Worm (Caenorhabditis elegans) whole organism, midembryonic: Measurements from ENCODE around the gene dsb-2.

Experiments used
- T22C8.4 ChIP-seq: fragments of 200-800 bp; sonication (Bioruptor generic); IDR thresholded peaks from 2 replicates; pipeline ENCODE4 v1.3.6; 2022; ENCODE audit warnings: missing genetic modification characterization, missing compliant biosample characterization
- cog-1 ChIP-seq: sonication (generic microtip); optimal IDR thresholded peaks from 2 replicates; lab custom pipeline; 2016; ENCODE audit warnings: missing genetic modification characterization, missing compliant biosample characterization
- flt-1 ChIP-seq: fragments of 200-800 bp; sonication (Bioruptor generic); IDR thresholded peaks from 2 replicates; pipeline ENCODE4 v1.3.6; 2022; ENCODE audit warnings: missing genetic modification characterization, missing compliant biosample characterization
- klf-2 ChIP-seq: fragments of 200-800 bp; sonication (Bioruptor generic); conservative IDR thresholded peaks from 2 replicates; pipeline ENCODE4 v1.3.6; 2022; ENCODE audit warnings: missing genetic modification reagents, missing genetic modification characterization, missing compliant biosample characterization
- med-1 ChIP-seq: sonication (generic microtip); optimal IDR thresholded peaks from 2 replicates; lab custom pipeline; 2017; ENCODE audit warnings: missing genetic modification characterization, mild to moderate bottlenecking, missing compliant biosample characterization, antibody characterized with exemption, missing genetic modification reagents; ENCODE audit not compliant: insufficient read depth
- ref-1 ChIP-seq: fragments of 200-800 bp; sonication (Bioruptor generic); conservative IDR thresholded peaks from 2 replicates; pipeline ENCODE4 v1.3.6; 2022; ENCODE audit warnings: missing genetic modification reagents, missing genetic modification characterization, missing compliant biosample characterization
- tab-1 ChIP-seq: fragments of 200-800 bp; sonication (Bioruptor generic); IDR thresholded peaks from 2 replicates; pipeline ENCODE4 v1.3.6; 2022; ENCODE audit warnings: missing genetic modification characterization, missing compliant biosample characterization
- ztf-23 ChIP-seq: fragments of 200-800 bp; sonication (Bioruptor generic); IDR thresholded peaks from 2 replicates; pipeline ENCODE4 v1.3.6; 2022; ENCODE audit warnings: missing genetic modification reagents, missing genetic modification characterization, missing compliant biosample characterization
- ztf-29 ChIP-seq: fragments of 200-800 bp; sonication (Bioruptor generic); IDR thresholded peaks from 2 replicates; pipeline ENCODE4 v1.3.6; 2022; ENCODE audit warnings: missing genetic modification reagents, missing genetic modification characterization, missing compliant biosample characterization

The dsb-2 gene

DNA sequence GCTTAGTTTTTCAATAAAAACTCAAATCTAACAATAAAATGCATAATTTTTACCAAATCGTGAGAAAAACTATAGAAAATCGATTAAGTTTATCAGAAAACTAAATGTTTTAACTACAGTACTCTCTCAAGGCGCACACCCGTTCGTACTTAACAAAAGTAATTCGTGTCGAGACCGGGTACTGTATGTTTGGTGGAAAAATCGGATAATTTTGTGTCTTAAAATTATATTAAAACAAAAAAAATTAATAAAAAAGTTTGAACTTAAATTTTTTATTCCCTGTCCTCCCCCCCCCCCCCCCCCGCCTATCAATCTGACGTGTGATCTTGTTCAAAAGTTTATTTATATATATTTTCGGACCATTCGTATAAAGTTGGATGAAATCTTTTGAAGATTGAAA lies 2.6 kb upstream of the dsb-2 start, which contains the start of gene F26H11.4:
F26H11.4 (plus strand) TSS at position 301 of the 400 bp plus-strand sequence.
- no peak for TF ChIP-seq cog-1 (tag; lab: Kevin White, UChicago)
- no peak for TF ChIP-seq ztf-29 (GFP tag; lab: Robert Waterston, UW)
- no peak for TF ChIP-seq flt-1
- no peak for TF ChIP-seq ztf-23
- TF ChIP-seq tab-1 (GFP tag; lab: Robert Waterston, UW): no peak
- no peak for TF ChIP-seq T22C8.4 (GFP tag; lab: Robert Waterston, UW)
- no peak for TF ChIP-seq klf-2
- no peak for TF ChIP-seq med-1 (GFP tag; lab: Kevin White, UChicago)
- TF ChIP-seq ref-1 (GFP tag; lab: Robert Waterston, UW): no peak

ce11 chrII:14413035-14413525 lies 2.2 kb downstream of the dsb-2 start, which contains the start of gene exl-1:
exl-1 (minus strand) TSS chrII:14413475.
- no peak for TF ChIP-seq ref-1 (GFP tag; lab: Robert Waterston, UW)
- TF ChIP-seq klf-2: no peak
- no peak for TF ChIP-seq med-1 (GFP tag; lab: Kevin White, UChicago)
- no peak for TF ChIP-seq ztf-23
- no peak for TF ChIP-seq T22C8.4 (GFP tag; lab: Robert Waterston, UW)
- TF ChIP-seq tab-1 (GFP tag; lab: Robert Waterston, UW): no peak
- TF ChIP-seq cog-1 (tag; lab: Kevin White, UChicago): no peak
- no peak for TF ChIP-seq ztf-29 (GFP tag; lab: Robert Waterston, UW)
- no peak for TF ChIP-seq flt-1

DNA sequence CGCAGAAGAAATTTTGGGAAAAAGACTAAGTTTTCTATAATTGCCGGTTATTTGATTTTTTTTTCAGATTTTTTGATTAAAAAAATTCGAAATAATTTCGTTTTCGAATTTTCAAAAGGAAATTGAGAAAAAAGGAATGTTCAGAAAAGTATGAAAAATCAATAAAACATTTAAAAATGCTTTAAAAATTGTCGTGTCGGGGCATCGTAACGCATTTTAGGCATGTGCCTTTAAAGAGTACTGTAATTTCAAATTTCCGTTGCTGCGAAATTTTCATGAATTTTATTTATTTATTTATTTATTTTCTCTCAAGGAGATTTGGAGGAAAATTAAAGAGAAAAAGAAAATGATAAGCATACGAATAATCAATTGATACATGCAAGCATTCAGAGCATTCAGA lies 2.8 kb downstream of the dsb-2 start:
- no peak for TF ChIP-seq T22C8.4 (GFP tag; lab: Robert Waterston, UW)
- TF ChIP-seq ztf-29 (GFP tag; lab: Robert Waterston, UW): no peak
- no peak for TF ChIP-seq cog-1 (tag; lab: Kevin White, UChicago)
- no peak for TF ChIP-seq ztf-23

DNA sequence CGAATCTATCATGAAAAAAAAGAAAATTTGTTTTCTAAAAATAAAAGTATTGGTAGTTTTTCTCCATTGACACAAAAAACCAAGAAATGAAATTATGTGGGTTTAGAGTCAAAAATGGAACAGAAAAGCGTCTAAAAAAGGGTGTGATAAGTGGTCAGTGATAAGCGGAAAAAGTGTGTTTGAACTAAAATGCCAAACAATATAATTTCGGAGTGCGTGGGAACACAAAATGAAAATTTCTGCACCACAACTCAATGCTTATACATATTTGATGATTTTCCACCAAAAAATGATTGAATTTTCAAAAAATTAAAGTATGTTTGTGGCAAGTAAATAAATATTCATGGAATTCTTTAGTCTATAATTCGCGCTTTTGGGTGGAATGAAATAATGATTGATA lies 4.5 kb downstream of the dsb-2 start:
- no peak for TF ChIP-seq klf-2
- no peak for TF ChIP-seq tab-1 (GFP tag; lab: Robert Waterston, UW)
- TF ChIP-seq T22C8.4 (GFP tag; lab: Robert Waterston, UW): no peak
- no peak for TF ChIP-seq cog-1 (tag; lab: Kevin White, UChicago)
- no peak for TF ChIP-seq flt-1
- no peak for TF ChIP-seq ref-1 (GFP tag; lab: Robert Waterston, UW)
- no peak for TF ChIP-seq ztf-29 (GFP tag; lab: Robert Waterston, UW)
- no peak for TF ChIP-seq ztf-23
- no peak for TF ChIP-seq med-1 (GFP tag; lab: Kevin White, UChicago)

DNA sequence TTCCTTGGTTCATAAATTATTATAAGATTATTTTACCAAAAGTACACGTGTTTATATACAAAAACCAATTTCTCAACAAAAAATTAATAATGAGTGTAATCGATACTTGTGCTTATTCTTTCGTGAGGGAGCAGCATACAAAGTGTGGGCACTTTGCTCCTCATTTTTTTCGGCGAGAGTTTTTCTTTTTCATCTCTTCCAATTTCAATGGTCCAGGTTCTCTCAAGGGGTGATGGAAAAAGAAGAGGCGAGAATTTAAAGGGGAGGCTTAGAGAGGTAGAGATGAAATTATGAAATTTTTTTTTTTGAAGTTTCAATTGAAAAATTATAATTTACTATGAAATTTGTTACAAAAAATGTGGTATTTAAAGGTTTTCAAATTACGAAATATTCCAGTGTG lies 6.1 kb downstream of the dsb-2 start:
- TF ChIP-seq klf-2: no peak
- no peak for TF ChIP-seq ref-1 (GFP tag; lab: Robert Waterston, UW)
- TF ChIP-seq flt-1: no peak
- TF ChIP-seq tab-1 (GFP tag; lab: Robert Waterston, UW): no peak
- no peak for TF ChIP-seq ztf-23
- no peak for TF ChIP-seq cog-1 (tag; lab: Kevin White, UChicago)

- TF ChIP-seq ztf-29 (GFP tag; lab: Robert Waterston, UW): no peak
- no peak for TF ChIP-seq ref-1 (GFP tag; lab: Robert Waterston, UW)
- TF ChIP-seq klf-2: no peak
- TF ChIP-seq flt-1: no peak
- TF ChIP-seq med-1 (GFP tag; lab: Kevin White, UChicago): no peak
- TF ChIP-seq cog-1 (tag; lab: Kevin White, UChicago): no peak
- no peak for TF ChIP-seq ztf-23
- TF ChIP-seq T22C8.4 (GFP tag; lab: Robert Waterston, UW): no peak
- TF ChIP-seq tab-1 (GFP tag; lab: Robert Waterston, UW): no peak
Measured at ce11 chrII:14424791-14425190, 13.9 kb downstream of the dsb-2 start, which contains the start of gene plx-2. plx-2 (minus strand) TSS chrII:14424891.

DNA sequence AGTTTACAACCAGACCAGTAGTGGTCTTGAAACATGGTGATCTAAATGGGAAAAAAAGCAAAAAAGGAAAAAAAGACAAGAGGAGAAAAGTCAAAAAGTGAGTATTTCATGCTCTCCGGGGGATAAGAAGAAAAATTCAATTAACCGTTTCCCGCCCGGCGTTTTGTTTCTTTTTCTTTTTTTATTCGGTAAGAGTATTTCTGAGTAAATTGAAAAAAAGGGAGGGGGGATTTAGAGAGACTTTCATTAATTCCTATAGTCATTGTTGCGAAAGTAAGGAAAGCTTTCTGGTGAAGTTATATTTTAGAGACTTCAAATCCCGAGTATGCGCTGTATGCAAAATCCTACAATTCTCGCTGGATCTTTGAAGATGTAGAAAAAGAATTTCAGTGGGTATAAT lies 16.8 kb downstream of the dsb-2 start:
- TF ChIP-seq ztf-23 (no peak), cog-1 (tag; lab: Kevin White, UChicago) (no peak), ref-1 (GFP tag; lab: Robert Waterston, UW) (no peak), klf-2 (no peak), flt-1 (no peak), med-1 (GFP tag; lab: Kevin White, UChicago) (no peak), ztf-29 (GFP tag; lab: Robert Waterston, UW) (no peak), tab-1 (GFP tag; lab: Robert Waterston, UW) (no peak), T22C8.4 (GFP tag; lab: Robert Waterston, UW) (no peak)

ce11 chrII:14428834-14429233 lies 17.9 kb downstream of the dsb-2 start:
- TF ChIP-seq tab-1 (GFP tag; lab: Robert Waterston, UW) (no peak), ztf-23 (no peak), flt-1 (no peak), klf-2 (no peak), cog-1 (tag; lab: Kevin White, UChicago) (no peak)

ce11 chrII:14432100-14432499 lies 21.2 kb downstream of the dsb-2 start:
- TF ChIP-seq ztf-23 (no peak), tab-1 (GFP tag; lab: Robert Waterston, UW) (no peak), T22C8.4 (GFP tag; lab: Robert Waterston, UW) (no peak), ref-1 (GFP tag; lab: Robert Waterston, UW) (no peak), klf-2 (no peak), med-1 (GFP tag; lab: Kevin White, UChicago) (no peak), cog-1 (tag; lab: Kevin White, UChicago) (no peak), ztf-29 (GFP tag; lab: Robert Waterston, UW) (no peak), flt-1 (no peak)

DNA sequence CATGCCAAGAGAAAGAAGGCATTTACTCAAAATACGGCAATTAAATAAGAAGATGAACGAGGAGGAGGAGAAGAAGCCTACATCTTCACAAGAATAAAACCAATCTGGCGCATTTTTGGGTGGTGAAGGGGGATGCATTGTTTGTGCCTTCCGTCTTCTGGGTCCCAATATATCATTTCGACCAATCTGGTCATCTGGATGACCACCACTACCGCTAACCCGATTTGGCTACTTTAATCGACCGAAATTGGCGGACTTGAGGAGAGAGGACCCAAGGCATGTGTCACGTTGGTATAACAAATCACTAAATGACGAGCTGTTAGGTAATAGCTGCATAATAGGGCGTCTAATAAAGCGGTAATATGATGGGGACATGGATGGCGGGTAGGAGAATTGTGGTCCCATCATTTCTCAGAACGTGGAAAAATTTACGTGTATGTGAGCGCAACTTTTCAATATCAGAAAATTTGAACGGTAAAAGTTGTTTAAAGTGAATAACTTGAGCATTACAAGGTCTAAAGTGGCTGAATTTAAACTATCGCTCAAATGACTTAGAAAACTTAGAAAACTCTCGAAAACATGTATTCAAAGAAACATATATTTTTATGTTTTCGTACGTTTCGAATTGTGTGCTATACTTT lies 22.9 kb downstream of the dsb-2 start:
- no peak for TF ChIP-seq klf-2
- TF ChIP-seq flt-1: no peak
- 0 out of 2 replicates have a peak, but pooled peaks have one; percentile 5 for TF ChIP-seq ztf-29 (GFP tag; lab: Robert Waterston, UW)
- no peak for TF ChIP-seq T22C8.4 (GFP tag; lab: Robert Waterston, UW)
